Fruit fly (Drosophila melanogaster) whole organism, embryonic: Measurements from ENCODE around the gene cindr.

Experiments used
- Atf3 ChIP-seq: fragments of 200-800 bp; sonication (Bioruptor generic); optimal IDR thresholded peaks from 3 replicates; lab custom pipeline; 2016; ENCODE audit warnings: missing biosample characterization, missing genetic modification characterization
- Blimp-1 ChIP-seq: fragments of 200-800 bp; sonication (Bioruptor generic); optimal IDR thresholded peaks from 3 replicates; lab custom pipeline; 2018; ENCODE audit warnings: missing biosample characterization, missing genetic modification characterization, mild to moderate bottlenecking, moderate library complexity, missing genetic modification reagents
- CG10209 ChIP-seq: fragments of 200-800 bp; sonication (Bioruptor generic); optimal IDR thresholded peaks from 3 replicates; lab custom pipeline; 2017; ENCODE audit warnings: missing biosample characterization, mild to moderate bottlenecking, missing genetic modification characterization, missing genetic modification reagents
- CG12104 ChIP-seq: fragments of 200-800 bp; sonication (Bioruptor generic); optimal IDR thresholded peaks from 3 replicates; lab custom pipeline; 2016; ENCODE audit warnings: missing biosample characterization, missing genetic modification characterization
- CG13624 ChIP-seq: fragments of 200-800 bp; sonication (Bioruptor generic); optimal IDR thresholded peaks from 2 replicates; lab custom pipeline; 2016; ENCODE audit warnings: missing biosample characterization, missing genetic modification characterization
- CG13775 ChIP-seq: fragments of 200-800 bp; sonication (Bioruptor generic); optimal IDR thresholded peaks from 3 replicates; lab custom pipeline; 2017; ENCODE audit warnings: missing biosample characterization, mild to moderate bottlenecking, missing genetic modification characterization
- CG14710 ChIP-seq: fragments of 200-800 bp; sonication (Bioruptor generic); optimal IDR thresholded peaks from 3 replicates; lab custom pipeline; 2019; ENCODE audit warnings: missing biosample characterization, mild to moderate bottlenecking, missing genetic modification characterization, moderate library complexity
- CG16779 ChIP-seq: fragments of 200-800 bp; sonication (Bioruptor generic); IDR thresholded peaks from 2 replicates; pipeline ENCODE4 v1.3.6; 2022; ENCODE audit warnings: missing biosample characterization, missing genetic modification characterization
- CG18599 ChIP-seq: fragments of 200-800 bp; sonication (Bioruptor generic); optimal IDR thresholded peaks from 3 replicates; lab custom pipeline; 2017; ENCODE audit warnings: missing biosample characterization, missing genetic modification characterization, mild to moderate bottlenecking, moderate library complexity, missing genetic modification reagents
- CG31224 ChIP-seq: fragments of 200-800 bp; sonication (Bioruptor generic); IDR thresholded peaks from 2 replicates; pipeline ENCODE4 v1.3.6; 2022; ENCODE audit warnings: missing biosample characterization, missing genetic modification characterization
- CG31388 ChIP-seq: fragments of 200-800 bp; sonication (Bioruptor generic); optimal IDR thresholded peaks from 2 replicates; lab custom pipeline; 2016; ENCODE audit warnings: missing biosample characterization, missing genetic modification characterization
- CG32532 ChIP-seq: fragments of 200-800 bp; sonication (Bioruptor generic); IDR thresholded peaks from 2 replicates; pipeline ENCODE4 v1.3.6; 2022; ENCODE audit warnings: missing biosample characterization, missing genetic modification characterization
- CG3838 ChIP-seq: fragments of 200-800 bp; sonication (Bioruptor generic); optimal IDR thresholded peaks from 3 replicates; lab custom pipeline; 2016; ENCODE audit warnings: missing biosample characterization, missing genetic modification characterization
- CG42726 ChIP-seq: fragments of 200-800 bp; sonication (Bioruptor generic); IDR thresholded peaks from 2 replicates; pipeline ENCODE4 v1.3.6; 2022; ENCODE audit warnings: missing biosample characterization, missing genetic modification characterization; ENCODE audit not compliant: partially characterized antibody
- CG5245 ChIP-seq: fragments of 200-800 bp; sonication (Bioruptor generic); optimal IDR thresholded peaks from 3 replicates; lab custom pipeline; 2016; ENCODE audit warnings: missing biosample characterization, missing genetic modification characterization
- CG7372 ChIP-seq: fragments of 200-800 bp; sonication (Bioruptor generic); IDR thresholded peaks from 2 replicates; pipeline ENCODE4 v1.3.6; 2022; ENCODE audit warnings: missing biosample characterization, missing genetic modification characterization
- CG7963 ChIP-seq: fragments of 200-800 bp; sonication (Bioruptor generic); IDR thresholded peaks from 3 replicates; pipeline ENCODE4 v1.3.6; 2022; ENCODE audit warnings: missing biosample characterization, missing genetic modification characterization; ENCODE audit not compliant: partially characterized antibody
- CTCF ChIP-seq: fragments of 200-800 bp; sonication (Bioruptor generic); optimal IDR thresholded peaks from 2 replicates; lab custom pipeline; 2017; ENCODE audit warnings: missing biosample characterization, mild to moderate bottlenecking, missing genetic modification characterization, moderate library complexity
- Chrac-16 ChIP-seq: fragments of 200-800 bp; sonication (Bioruptor generic); optimal IDR thresholded peaks from 3 replicates; lab custom pipeline; 2016; ENCODE audit warnings: missing biosample characterization, missing genetic modification characterization
- D ChIP-seq, 2 experiments: fragments of 200-800 bp in 1 of 2; fragments of >200 bp in 1 of 2; sonication (Bioruptor generic) in 1 of 2; optimal IDR thresholded peaks; 2 replicates in 1 of 2; 3 replicates in 1 of 2; lab custom pipeline; 2017; ENCODE audit warnings: mild to moderate bottlenecking in 1 of 2, missing biosample characterization in 1 of 2, missing genetic modification characterization in 1 of 2, missing genetic modification reagents in 1 of 2
- D19B ChIP-seq: fragments of 200-800 bp; sonication (Bioruptor generic); optimal IDR thresholded peaks from 2 replicates; lab custom pipeline; 2017; ENCODE audit warnings: missing biosample characterization, mild to moderate bottlenecking, missing genetic modification characterization
- Deaf1 ChIP-seq: fragments of 200-800 bp; optimal IDR thresholded peaks from 3 replicates; lab custom pipeline; 2019; ENCODE audit warnings: missing biosample characterization, mild to moderate bottlenecking, missing genetic modification characterization, moderate library complexity
- Dref ChIP-seq: fragments of 200-800 bp; sonication (Bioruptor generic); IDR thresholded peaks from 2 replicates; pipeline ENCODE4 v1.3.6; 2022; ENCODE audit warnings: missing biosample characterization, missing genetic modification characterization
- ERR ChIP-seq: fragments of 200-800 bp; sonication (Bioruptor generic); optimal IDR thresholded peaks from 2 replicates; lab custom pipeline; 2016; ENCODE audit warnings: missing biosample characterization, missing genetic modification characterization
- Gsc ChIP-seq: fragments of 200-800 bp; sonication (Bioruptor generic); IDR thresholded peaks from 2 replicates; pipeline ENCODE4 v1.3.6; 2022; ENCODE audit warnings: missing biosample characterization, missing genetic modification characterization
- HLH54F ChIP-seq: fragments of 200-800 bp; sonication (Bioruptor generic); optimal IDR thresholded peaks from 3 replicates; lab custom pipeline; 2016; ENCODE audit warnings: missing biosample characterization, missing genetic modification characterization
- HmgD ChIP-seq: fragments of 200-800 bp; sonication (Bioruptor generic); optimal IDR thresholded peaks from 3 replicates; lab custom pipeline; 2016; ENCODE audit warnings: missing biosample characterization, missing genetic modification characterization
- Hmx ChIP-seq: fragments of 200-800 bp; sonication (Bioruptor generic); optimal IDR thresholded peaks from 2 replicates; lab custom pipeline; 2016; ENCODE audit warnings: missing biosample characterization, missing genetic modification characterization
- Hr3 ChIP-seq: fragments of 200-800 bp; sonication (Bioruptor generic); optimal IDR thresholded peaks from 3 replicates; lab custom pipeline; 2016; ENCODE audit warnings: missing biosample characterization, missing genetic modification characterization
- Mrtf ChIP-seq: fragments of 200-800 bp; sonication (Bioruptor generic); IDR thresholded peaks from 3 replicates; pipeline ENCODE4 v1.3.6; 2022; ENCODE audit warnings: missing biosample characterization, missing genetic modification characterization
- Oli ChIP-seq: fragments of 200-800 bp; sonication (Bioruptor generic); optimal IDR thresholded peaks from 2 replicates; lab custom pipeline; 2018; ENCODE audit warnings: missing biosample characterization, mild to moderate bottlenecking, missing genetic modification characterization, moderate library complexity
- Optix ChIP-seq: fragments of 200-800 bp; sonication (Bioruptor generic); IDR thresholded peaks from 3 replicates; pipeline ENCODE4 v1.3.6; 2022; ENCODE audit warnings: missing biosample characterization, missing genetic modification characterization
- Ptx1 ChIP-seq: fragments of 200-800 bp; sonication (Bioruptor generic); IDR thresholded peaks from 2 replicates; pipeline ENCODE4 v1.3.6; 2022; ENCODE audit warnings: missing biosample characterization, missing genetic modification characterization
- Vsx1 ChIP-seq: fragments of 200-800 bp; sonication (Bioruptor generic); optimal IDR thresholded peaks from 2 replicates; lab custom pipeline; 2017; ENCODE audit warnings: missing biosample characterization, mild to moderate bottlenecking, missing genetic modification characterization, missing genetic modification reagents
- ato ChIP-seq: fragments of 200-800 bp; sonication (Bioruptor generic); IDR thresholded peaks from 2 replicates; pipeline ENCODE4 v1.3.6; 2022; ENCODE audit warnings: missing biosample characterization, missing genetic modification characterization; ENCODE audit not compliant: partially characterized antibody
- cato ChIP-seq: fragments of 200-800 bp; sonication (Bioruptor generic); optimal IDR thresholded peaks from 2 replicates; lab custom pipeline; 2016; ENCODE audit warnings: missing biosample characterization, missing genetic modification characterization, borderline replicate concordance
- croc ChIP-seq: fragments of 200-800 bp; sonication (Bioruptor generic); conservative IDR thresholded peaks from 3 replicates; pipeline ENCODE4 v1.3.6; 2022; ENCODE audit warnings: missing biosample characterization, missing genetic modification characterization
- dpn ChIP-seq, 2 experiments: fragments of 200-800 bp; sonication (Bioruptor generic); optimal IDR thresholded peaks; 3 replicates each; lab custom pipeline; 2016; ENCODE audit warnings: missing biosample characterization in 2 of 2, missing genetic modification characterization in 2 of 2
- eyg ChIP-seq: fragments of 200-800 bp; sonication (Bioruptor generic); optimal IDR thresholded peaks from 3 replicates; lab custom pipeline; 2016; ENCODE audit warnings: missing biosample characterization, missing genetic modification characterization
- fru ChIP-seq: fragments of >200 bp; optimal IDR thresholded peaks from 2 replicates; lab custom pipeline; 2017
- gro ChIP-seq: fragments of 200-800 bp; sonication (Bioruptor generic); optimal IDR thresholded peaks from 2 replicates; lab custom pipeline; 2016; ENCODE audit warnings: missing biosample characterization, missing genetic modification characterization
- h ChIP-seq: fragments of >200 bp; optimal IDR thresholded peaks from 2 replicates; lab custom pipeline; 2017
- her ChIP-seq: fragments of 200-800 bp; sonication (Bioruptor generic); optimal IDR thresholded peaks from 2 replicates; lab custom pipeline; 2016; ENCODE audit warnings: missing biosample characterization, missing genetic modification characterization
- mld ChIP-seq: fragments of 200-800 bp; sonication (Bioruptor generic); IDR thresholded peaks from 3 replicates; pipeline ENCODE4 v1.3.6; 2022; ENCODE audit warnings: missing biosample characterization, missing genetic modification characterization; ENCODE audit not compliant: partially characterized antibody
- nerfin-2 ChIP-seq: fragments of 200-800 bp; sonication (Bioruptor generic); IDR thresholded peaks from 2 replicates; pipeline ENCODE4 v1.3.6; 2022; ENCODE audit warnings: missing biosample characterization, missing genetic modification characterization; ENCODE audit not compliant: partially characterized antibody
- nom ChIP-seq: fragments of 200-800 bp; sonication (Bioruptor generic); optimal IDR thresholded peaks from 2 replicates; lab custom pipeline; 2017; ENCODE audit warnings: missing biosample characterization, missing genetic modification characterization, mild to moderate bottlenecking, moderate library complexity, missing genetic modification reagents
- odd ChIP-seq: fragments of 200-800 bp; sonication (Bioruptor generic); optimal IDR thresholded peaks from 2 replicates; lab custom pipeline; 2017; ENCODE audit warnings: missing biosample characterization, mild to moderate bottlenecking, missing genetic modification characterization
- psq ChIP-seq: fragments of 200-800 bp; sonication (Bioruptor generic); optimal IDR thresholded peaks from 2 replicates; lab custom pipeline; 2017; ENCODE audit warnings: missing biosample characterization, missing genetic modification characterization
- seq ChIP-seq: fragments of 200-800 bp; sonication (Bioruptor generic); IDR thresholded peaks from 2 replicates; pipeline ENCODE4 v1.3.6; 2022; ENCODE audit warnings: missing biosample characterization, missing genetic modification characterization
- tgo ChIP-seq: fragments of 200-800 bp; sonication (Bioruptor generic); IDR thresholded peaks from 3 replicates; pipeline ENCODE4 v1.3.6; 2022; ENCODE audit warnings: missing biosample characterization, missing genetic modification characterization
- tll ChIP-seq, 2 experiments: fragments of 200-800 bp in 1 of 2; fragments of >200 bp in 1 of 2; sonication (Bioruptor generic) in 1 of 2; optimal IDR thresholded peaks; 2 replicates each; lab custom pipeline; 2017 to 2019; ENCODE audit warnings: missing biosample characterization in 2 of 2, missing genetic modification characterization in 2 of 2, mild to moderate bottlenecking in 1 of 2, moderate library complexity in 1 of 2
- wdn ChIP-seq: fragments of 200-800 bp; sonication (Bioruptor generic); IDR thresholded peaks from 2 replicates; pipeline ENCODE4 v1.3.6; 2022; ENCODE audit warnings: missing biosample characterization, missing genetic modification characterization

The cindr gene

DNA sequence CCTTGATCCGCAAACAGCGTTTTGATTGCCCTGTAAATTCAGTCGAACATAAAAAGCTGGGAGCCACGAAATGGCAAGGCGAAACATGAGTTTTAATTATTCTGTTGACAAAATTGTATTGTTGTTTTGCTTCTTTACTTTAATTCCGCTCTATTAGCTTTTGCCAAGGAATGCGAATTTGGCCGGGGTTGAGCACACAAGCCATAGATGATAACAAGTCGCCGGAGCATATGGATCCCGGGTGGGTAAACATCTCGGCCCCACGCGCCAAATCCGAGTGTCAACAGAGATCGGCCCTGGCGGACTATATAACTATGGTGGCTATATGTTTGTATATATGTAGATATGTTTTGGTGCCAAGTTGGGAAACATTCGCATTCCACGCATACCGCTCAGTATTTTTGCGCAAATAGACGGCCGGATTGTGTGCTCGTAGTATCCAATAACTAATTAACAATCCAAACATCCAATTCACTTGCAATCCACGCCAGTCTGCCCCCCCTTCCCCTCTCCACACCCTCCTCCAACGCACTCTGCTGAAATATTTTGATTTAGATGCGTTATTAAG is 6.2 kb upstream of the cindr start (continued):
- TF ChIP-seq Chrac-16 (GFP tag; lab: Kevin White, UChicago) = no peak
- TF ChIP-seq Deaf1 = no peak
- no peak for TF ChIP-seq CG7372 (GFP tag; lab: Robert Waterston, UW)
- no peak for TF ChIP-seq nom
- TF ChIP-seq psq (GFP tag; lab: Kevin White, UChicago) = no peak
- no peak for TF ChIP-seq D19B (GFP tag; lab: Kevin White, UChicago)
- peak; percentile 42; the same call in 1 of the 2 replicates for TF ChIP-seq seq
- no peak for TF ChIP-seq CG12104 (GFP tag; lab: Kevin White, UChicago)
- TF ChIP-seq CG5245 (GFP tag; lab: Kevin White, UChicago) = no peak
- TF ChIP-seq Hmx = no peak
- TF ChIP-seq ERR (GFP tag; lab: Kevin White, UChicago) = no peak
- TF ChIP-seq CG7963 (GFP tag; lab: Robert Waterston, UW) = no peak
- no peak for TF ChIP-seq HmgD
- TF ChIP-seq CG13624 (GFP tag; lab: Kevin White, UChicago) = peak; percentile 23
- TF ChIP-seq CG32532 (GFP tag; lab: Robert Waterston, UW) = no peak
- peak; percentile 16 for TF ChIP-seq CG10209
- no peak for TF ChIP-seq tll (GFP tag; optimal IDR thresholded peaks at IDR 0.05; lab: Kevin White, UChicago)
- TF ChIP-seq eyg (GFP tag; lab: Kevin White, UChicago) = peak; percentile 30
- TF ChIP-seq Blimp-1 = no peak
- no peak for TF ChIP-seq CG13775 (GFP tag; lab: Kevin White, UChicago)
- TF ChIP-seq Atf3 (GFP tag; lab: Kevin White, UChicago) = no peak
- peak; percentile 27; the same call in 1 of the 2 replicates for TF ChIP-seq Dref
- no peak for TF ChIP-seq CG31224 (GFP tag; lab: Robert Waterston, UW)
- TF ChIP-seq Optix (GFP tag; lab: Robert Waterston, UW) = no peak
- TF ChIP-seq CTCF (GFP tag; lab: Kevin White, UChicago) = no peak
- TF ChIP-seq CG31388 (GFP tag; lab: Kevin White, UChicago) = no peak
- no peak for TF ChIP-seq D (optimal IDR thresholded peaks at IDR 0.05; lab: Kevin White, UChicago)
- no peak for TF ChIP-seq D (GFP tag; optimal IDR thresholded peaks at IDR 0.05; lab: Kevin White, UChicago)
- no peak for TF ChIP-seq Ptx1
- no peak for TF ChIP-seq dpn (GFP tag; optimal IDR thresholded peaks at IDR 0.05; lab: Kevin White, UChicago)
- TF ChIP-seq tgo (GFP tag; lab: Robert Waterston, UW) = no peak
- no peak for TF ChIP-seq HLH54F
- TF ChIP-seq nerfin-2 (GFP tag; lab: Robert Waterston, UW) = no peak
- TF ChIP-seq CG16779 (GFP tag; lab: Robert Waterston, UW) = no peak
- TF ChIP-seq ato (GFP tag; lab: Robert Waterston, UW) = no peak
- peak; percentile 63 for TF ChIP-seq CG18599 (GFP tag; lab: Kevin White, UChicago)
- TF ChIP-seq her (GFP tag; lab: Kevin White, UChicago) = no peak
- no peak for TF ChIP-seq CG42726 (GFP tag; lab: Robert Waterston, UW)
- no peak for TF ChIP-seq gro (GFP tag; lab: Kevin White, UChicago)
- TF ChIP-seq Mrtf (GFP tag; lab: Robert Waterston, UW) = no peak
- TF ChIP-seq croc (GFP tag; lab: Robert Waterston, UW) = no peak
- no peak for TF ChIP-seq CG14710
- no peak for TF ChIP-seq h (lab: Kevin White, UChicago)
- no peak for TF ChIP-seq Hr3
- no peak for TF ChIP-seq odd
- TF ChIP-seq Vsx1 (GFP tag; lab: Kevin White, UChicago) = peak; percentile 42
- no peak for TF ChIP-seq wdn (GFP tag; lab: Robert Waterston, UW)
- TF ChIP-seq Gsc = no peak
- no peak for TF ChIP-seq CG3838 (GFP tag; lab: Kevin White, UChicago)
- TF ChIP-seq fru (lab: Kevin White, UChicago) = no peak
- no peak for TF ChIP-seq mld
- no peak for TF ChIP-seq cato
- no peak for TF ChIP-seq Oli (tag; lab: Kevin White, UChicago)
